Worm (Caenorhabditis elegans): ENCODE data around the gene efn-2.

DNA sequence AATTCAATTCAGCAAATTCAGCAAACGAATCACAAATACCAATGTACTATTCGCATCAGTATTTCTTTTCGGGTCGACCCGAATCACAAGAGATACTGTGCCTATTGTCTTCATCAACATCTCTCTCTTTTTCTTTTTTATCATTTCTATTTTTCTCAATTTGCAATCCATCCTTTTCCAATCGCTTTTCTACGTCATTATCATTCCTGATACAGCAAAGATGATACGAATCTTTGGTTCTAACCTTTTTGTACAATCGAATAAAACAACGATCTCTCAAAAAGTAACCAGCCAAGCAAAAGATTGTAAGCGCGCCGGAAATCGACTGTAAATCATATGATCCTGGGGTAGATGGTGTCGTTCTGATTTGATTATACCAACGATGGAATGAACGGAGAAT is 33.8 kb downstream of the efn-2 start:
- TF ChIP-seq lim-6 (tag; optimal IDR thresholded peaks at IDR 0.05) (no peak), pha-4 (tag; optimal IDR thresholded peaks at IDR 0.05) (no peak)

All from whole organism, late embryonic.